Worm (Caenorhabditis elegans) whole organism, L4/young adult: ENCODE results near the gene ctns-1.

Experiments
- W03F9.2 ChIP-seq: fragments of 150-350 bp; optimal IDR thresholded peaks from 2 replicates; lab custom pipeline; 2014; ENCODE audit warnings: missing biosample characterization, missing genetic modification characterization
- him-1 ChIP-seq: sonication (generic microtip); optimal IDR thresholded peaks from 2 replicates; lab custom pipeline; 2016; ENCODE audit warnings: missing genotype, missing genetic modification reagents, missing genetic modification characterization, missing compliant biosample characterization

- TF ChIP-seq W03F9.2 (tag; lab: Kevin White, UChicago) (no peak), him-1 (no peak)
Observed at ce11 chrII:8135953-8136352, 765 bp downstream of the ctns-1 start.
